Worm (Caenorhabditis elegans): ENCODE results near the gene Y119D3B.21.

ce11 chrIII:1173331-1173730 lies 41.5 kb upstream of the Y119D3B.21 start:
- no peak for TF ChIP-seq F49E8.2 (tag; optimal IDR thresholded peaks at IDR 0.05; ENCODE audit: insufficient read depth)
- TF ChIP-seq F57A8.1 (GFP tag; optimal IDR thresholded peaks at IDR 0.05) = no peak
- no peak for TF ChIP-seq ama-1 (optimal IDR thresholded peaks at IDR 0.05)
- no peak for TF ChIP-seq ama-1 (GFP tag; optimal IDR thresholded peaks at IDR 0.05)
- no peak for TF ChIP-seq sptf-2 (GFP tag; optimal IDR thresholded peaks at IDR 0.05)
- TF ChIP-seq mes-4 (tag; optimal IDR thresholded peaks at IDR 0.05) = no peak
- no peak for TF ChIP-seq snpc-1.3 (tag; optimal IDR thresholded peaks at IDR 0.05; ENCODE audit: insufficient read depth)
- no peak for TF ChIP-seq dpl-1 (GFP tag; optimal IDR thresholded peaks at IDR 0.05)
- no peak for TF ChIP-seq ztf-22 (GFP tag; optimal IDR thresholded peaks at IDR 0.05)
- TF ChIP-seq F55B11.4 (tag; optimal IDR thresholded peaks at IDR 0.05; ENCODE audit: borderline replicate concordance, insufficient read depth) = no peak
- TF ChIP-seq ceh-100 (GFP tag; IDR thresholded peaks at IDR 0.05) = no peak
- no peak for TF ChIP-seq bed-1 (GFP tag; IDR thresholded peaks at IDR 0.05)
- no peak for TF ChIP-seq pha-4 (tag; optimal IDR thresholded peaks at IDR 0.05)
- no peak for TF ChIP-seq mel-28 (tag; optimal IDR thresholded peaks at IDR 0.05; ENCODE audit: borderline replicate concordance)

Data from whole organism, young adult.